Worm (Caenorhabditis elegans): ENCODE measurements around the gene pals-39.

Gene pals-39

ce11 chrV:12460583-12460982, 16.9 kb upstream of the pals-39 start:
- no peak for TF ChIP-seq lin-13 (GFP tag; optimal IDR thresholded peaks at IDR 0.05)
- no peak for TF ChIP-seq snpc-4 (tag; optimal IDR thresholded peaks at IDR 0.05)
- no peak for TF ChIP-seq rnt-1 (tag; optimal IDR thresholded peaks at IDR 0.05)
- TF ChIP-seq efl-1 (optimal IDR thresholded peaks at IDR 0.05), result no peak
- peak in 1 of 2 experiments; percentile 37 for TF ChIP-seq efl-1 (GFP tag; optimal IDR thresholded peaks at IDR 0.05 in 1 of 2)

- TF ChIP-seq C34B4.2 (tag; optimal IDR thresholded peaks at IDR 0.05) (no peak), aha-1 (tag; optimal IDR thresholded peaks at IDR 0.05) (no peak), nhr-85 (tag) (no peak), efl-3 (GFP tag; optimal IDR thresholded peaks at IDR 0.05) (no peak), ceh-82 (tag; optimal IDR thresholded peaks at IDR 0.05) (peak in 1 of 3 experiments; percentile 19), pqm-1 (tag; optimal IDR thresholded peaks at IDR 0.05) (no peak), zag-1 (tag; optimal IDR thresholded peaks at IDR 0.05) (no peak), tbx-2 (tag; optimal IDR thresholded peaks at IDR 0.05) (no peak), ama-1 (optimal IDR thresholded peaks at IDR 0.05) (no peak), egl-27 (tag; optimal IDR thresholded peaks at IDR 0.05) (no peak), jun-1 (tag; optimal IDR thresholded peaks at IDR 0.05) (no peak), lin-13 (GFP tag; optimal IDR thresholded peaks at IDR 0.05) (no peak), ztf-11 (tag; optimal IDR thresholded peaks at IDR 0.05) (no peak), nhr-19 (GFP tag; conservative IDR thresholded peaks at IDR 0.05) (no peak), snu-23 (GFP tag; optimal IDR thresholded peaks at IDR 0.05) (no peak), vab-15 (tag; optimal IDR thresholded peaks at IDR 0.05) (no peak), tlp-1 (tag; optimal IDR thresholded peaks at IDR 0.05) (no peak), efl-1 (optimal IDR thresholded peaks at IDR 0.05) (no peak), efl-1 (GFP tag; optimal IDR thresholded peaks at IDR 0.05 in 1 of 2) (no peak), skn-1 (tag; optimal IDR thresholded peaks at IDR 0.05) (no peak), dsc-1 (tag; optimal IDR thresholded peaks at IDR 0.05) (no peak), C04F5.9 (tag; optimal IDR thresholded peaks at IDR 0.05) (no peak), isw-1 (GFP tag; IDR thresholded peaks at IDR 0.05) (no peak), dpl-1 (GFP tag; optimal IDR thresholded peaks at IDR 0.05) (peak in 1 of 3 experiments; percentile 0), irx-1 (tag; optimal IDR thresholded peaks at IDR 0.05) (no peak), elt-3 (tag; optimal IDR thresholded peaks at IDR 0.05) (no peak), ceh-90 (tag; optimal IDR thresholded peaks at IDR 0.05) (no peak), nhr-71 (tag; optimal IDR thresholded peaks at IDR 0.05) (no peak), aly-2 (tag; optimal IDR thresholded peaks at IDR 0.05) (no peak), lin-14 (GFP tag; optimal IDR thresholded peaks at IDR 0.05) (peak; percentile 45), ets-5 (GFP tag; IDR thresholded peaks at IDR 0.05) (no peak), F16B12.6 (tag; optimal IDR thresholded peaks at IDR 0.05) (no peak), pag-3 (tag; optimal IDR thresholded peaks at IDR 0.05; ENCODE audit: borderline replicate concordance, insufficient read depth) (no peak), fkh-10 (GFP tag; optimal IDR thresholded peaks at IDR 0.05) (peak; percentile 3), nhr-11 (tag; optimal IDR thresholded peaks at IDR 0.05) (no peak)
Observed at ce11 chrV:12455695-12456094, 12.0 kb upstream of the pals-39 start.

- TF ChIP-seq snu-23 (GFP tag; optimal IDR thresholded peaks at IDR 0.05), result no peak
- peak; percentile 18 for TF ChIP-seq xbp-1 (tag; optimal IDR thresholded peaks at IDR 0.05)
- TF ChIP-seq nhr-19 (GFP tag; conservative IDR thresholded peaks at IDR 0.05), result no peak
- peak; percentile 60 to 90 for TF ChIP-seq efl-1 (optimal IDR thresholded peaks at IDR 0.05)
- TF ChIP-seq efl-1 (GFP tag; optimal IDR thresholded peaks at IDR 0.05 in 1 of 2), result peak; percentile 92 to 99
- no peak for TF ChIP-seq mdl-1 (tag; optimal IDR thresholded peaks at IDR 0.05)
- TF ChIP-seq lin-35 (GFP tag; optimal IDR thresholded peaks at IDR 0.05), result peak; percentile 86 to 95
- peak in 1 of 2 experiments; percentile 70 for TF ChIP-seq lsy-2 (tag; optimal IDR thresholded peaks at IDR 0.05)
- peak; percentile 9 for TF ChIP-seq rnt-1 (tag; optimal IDR thresholded peaks at IDR 0.05)
- TF ChIP-seq hlh-17 (GFP tag; optimal IDR thresholded peaks at IDR 0.05; ENCODE audit: borderline replicate concordance), result no peak
- peak; percentile 68 for TF ChIP-seq skn-1 (tag; optimal IDR thresholded peaks at IDR 0.05)
- TF ChIP-seq dpl-1 (GFP tag; optimal IDR thresholded peaks at IDR 0.05), result peak; percentile 84 to 92 (median 88)
- peak; percentile 43 for TF ChIP-seq C16A3.4 (tag; optimal IDR thresholded peaks at IDR 0.05)
- TF ChIP-seq nhr-85 (tag), result peak; percentile 23
- peak; percentile 40 for TF ChIP-seq nhr-47 (tag; optimal IDR thresholded peaks at IDR 0.05)
- peak; percentile 12 for TF ChIP-seq tbx-2 (tag; optimal IDR thresholded peaks at IDR 0.05)
- TF ChIP-seq jun-1 (tag; optimal IDR thresholded peaks at IDR 0.05), result no peak
- peak; percentile 12 for TF ChIP-seq nhr-90 (tag; optimal IDR thresholded peaks at IDR 0.05; ENCODE audit: poor library complexity)
- peak; percentile 29 for TF ChIP-seq blmp-1 (tag; optimal IDR thresholded peaks at IDR 0.05)
- peak; percentile 3 for TF ChIP-seq nhr-237 (tag; optimal IDR thresholded peaks at IDR 0.05)
- TF ChIP-seq F16B12.6 (tag; optimal IDR thresholded peaks at IDR 0.05), result no peak
- TF ChIP-seq pag-3 (tag; optimal IDR thresholded peaks at IDR 0.05; ENCODE audit: borderline replicate concordance, insufficient read depth), result no peak
- no peak for TF ChIP-seq ces-1 (GFP tag; optimal IDR thresholded peaks at IDR 0.05)
- TF ChIP-seq ceh-82 (tag; optimal IDR thresholded peaks at IDR 0.05), result peak in 1 of 3 experiments; percentile 34
- peak; percentile 25 for TF ChIP-seq nhr-20 (tag; optimal IDR thresholded peaks at IDR 0.05)
Observed at ce11 chrV:12450441-12450840, 6.8 kb upstream of the pals-39 start, which contains the start of gene F28C1.1. F28C1.1 (plus strand) TSS chrV:12450805.
